Worm (Caenorhabditis elegans) whole organism, L4 larva: Measurements from ENCODE around the gene dnj-19.

ENCODE experiments used
- ZK337.2 ChIP-seq: fragments of 200-800 bp; sonication (Bioruptor generic); IDR thresholded peaks from 2 replicates; pipeline ENCODE4 v1.3.6; 2022; ENCODE audit warnings: missing genetic modification reagents, missing genetic modification characterization, missing compliant biosample characterization
- aha-1 ChIP-seq: fragments of 150-350 bp; peaks from one replicate; lab custom pipeline; 2014; ENCODE audit warnings: missing biosample characterization, missing genetic modification characterization
- arid-1 ChIP-seq: fragments of 200-800 bp; sonication (Bioruptor generic); conservative IDR thresholded peaks from 2 replicates; pipeline ENCODE4 v1.3.6; 2022; ENCODE audit warnings: missing genetic modification reagents, missing genetic modification characterization, missing compliant biosample characterization
- attf-4 ChIP-seq: sonication (generic microtip); optimal IDR thresholded peaks from 3 replicates; lab custom pipeline; 2017; ENCODE audit warnings: missing biosample characterization, missing genetic modification characterization
- ceh-20 ChIP-seq: fragments of 200-800 bp; sonication (Bioruptor generic); IDR thresholded peaks from 2 replicates; pipeline ENCODE4 v1.3.6; 2022; ENCODE audit warnings: missing genetic modification reagents, missing genetic modification characterization, missing compliant biosample characterization
- ceh-28 ChIP-seq: fragments of 150-350 bp; optimal IDR thresholded peaks from 2 replicates; lab custom pipeline; 2014; ENCODE audit warnings: missing biosample characterization, missing genetic modification reagents, missing genetic modification characterization
- ceh-62 ChIP-seq: sonication (generic microtip); optimal IDR thresholded peaks from 2 replicates; lab custom pipeline; 2017; ENCODE audit warnings: missing biosample characterization, missing genetic modification characterization
- ceh-82 ChIP-seq: sonication (generic microtip); optimal IDR thresholded peaks from 2 replicates; lab custom pipeline; 2017; ENCODE audit warnings: missing biosample characterization, missing genetic modification characterization
- cey-2 ChIP-seq: sonication (generic microtip); optimal IDR thresholded peaks from 3 replicates; lab custom pipeline; 2017; ENCODE audit warnings: missing genetic modification characterization, mild to moderate bottlenecking, missing compliant biosample characterization, antibody characterized with exemption, borderline replicate concordance; ENCODE audit not compliant: insufficient read depth
- ctbp-1 ChIP-seq: fragments of 200-800 bp; sonication (Bioruptor generic); IDR thresholded peaks from 2 replicates; pipeline ENCODE4 v1.3.6; 2022; ENCODE audit warnings: missing genetic modification reagents, missing genetic modification characterization, missing compliant biosample characterization
- daf-12 ChIP-seq: fragments of 150-350 bp; optimal IDR thresholded peaks from 2 replicates; lab custom pipeline; 2014; ENCODE audit warnings: missing biosample characterization, missing genetic modification reagents, missing genetic modification characterization
- daf-16 ChIP-seq, 3 experiments: sonication (generic microtip); optimal IDR thresholded peaks; 2 replicates each; lab custom pipeline; 2016 to 2017; ENCODE audit warnings: missing genetic modification characterization in 3 of 3, missing genetic modification reagents in 3 of 3, mild to moderate bottlenecking in 2 of 3, missing compliant biosample characterization in 2 of 3, missing biosample characterization in 1 of 3, moderate library complexity in 1 of 3
- daf-8 ChIP-seq: fragments of 200-800 bp; sonication (Bioruptor generic); IDR thresholded peaks from 2 replicates; pipeline ENCODE4 v1.3.6; 2022; ENCODE audit warnings: missing genetic modification characterization, missing compliant biosample characterization
- dpl-1 ChIP-seq: fragments of 150-350 bp; optimal IDR thresholded peaks from 2 replicates; lab custom pipeline; 2014; ENCODE audit warnings: missing biosample characterization, missing genetic modification reagents, missing genetic modification characterization
- egl-27 ChIP-seq: sonication (generic microtip); optimal IDR thresholded peaks from 3 replicates; lab custom pipeline; 2017; ENCODE audit warnings: missing biosample characterization, missing genetic modification reagents, missing genetic modification characterization
- fkh-10 ChIP-seq: fragments of 150-350 bp; optimal IDR thresholded peaks from 2 replicates; lab custom pipeline; 2014; ENCODE audit warnings: missing biosample characterization, missing genetic modification reagents, missing genetic modification characterization
- hif-1 ChIP-seq, 2 experiments: sonication (generic microtip); optimal IDR thresholded peaks; 2 replicates each; lab custom pipeline; 2016 to 2017; ENCODE audit warnings: missing compliant biosample characterization in 2 of 2, missing genetic modification characterization in 2 of 2, missing genetic modification reagents in 2 of 2, missing genotype in 2 of 2, mild to moderate bottlenecking in 1 of 2
- hlh-11 ChIP-seq: fragments of 200-800 bp; sonication (Bioruptor generic); optimal IDR thresholded peaks from 2 replicates; lab custom pipeline; 2018; ENCODE audit warnings: mild to moderate bottlenecking, missing genetic modification characterization, missing compliant biosample characterization
- hmg-1.1 ChIP-seq: fragments of 200-800 bp; sonication (Bioruptor generic); IDR thresholded peaks from 2 replicates; pipeline ENCODE4 v1.3.6; 2022; ENCODE audit warnings: missing genetic modification reagents, missing genetic modification characterization, missing compliant biosample characterization
- lim-7 ChIP-seq: fragments of 200-800 bp; sonication (Bioruptor generic); IDR thresholded peaks from 2 replicates; pipeline ENCODE4 v1.3.6; 2022; ENCODE audit warnings: missing genetic modification characterization, missing compliant biosample characterization
- lin-13 ChIP-seq: fragments of 150-350 bp; optimal IDR thresholded peaks from 2 replicates; lab custom pipeline; 2014; ENCODE audit warnings: missing biosample characterization, missing genetic modification reagents, missing genetic modification characterization
- lir-3 ChIP-seq: sonication (generic microtip); optimal IDR thresholded peaks from 2 replicates; lab custom pipeline; 2016; ENCODE audit warnings: mild to moderate bottlenecking, missing genetic modification characterization, missing compliant biosample characterization
- lsy-2 ChIP-seq, 2 experiments: fragments of 150-350 bp in 1 of 2; sonication (generic microtip) in 1 of 2; optimal IDR thresholded peaks; 2 replicates each; lab custom pipeline; 2014 to 2017; ENCODE audit warnings: missing biosample characterization in 2 of 2, missing genetic modification characterization in 2 of 2
- mes-2 ChIP-seq: sonication (generic microtip); optimal IDR thresholded peaks from 2 replicates; lab custom pipeline; 2016; ENCODE audit warnings: missing genotype, mild to moderate bottlenecking, missing genetic modification characterization, missing compliant biosample characterization; ENCODE audit not compliant: poor library complexity, severe bottlenecking
- nhr-10 ChIP-seq: fragments of 150-350 bp; optimal IDR thresholded peaks from 2 replicates; lab custom pipeline; 2014; ENCODE audit warnings: missing biosample characterization, missing genetic modification characterization
- nhr-11 ChIP-seq: fragments of 150-350 bp; optimal IDR thresholded peaks from 2 replicates; lab custom pipeline; 2014; ENCODE audit warnings: missing biosample characterization, missing genetic modification characterization
- snpc-1.2 ChIP-seq: fragments of 200-800 bp; sonication (Bioruptor generic); IDR thresholded peaks from 2 replicates; pipeline ENCODE4 v1.3.6; 2022; ENCODE audit warnings: missing genetic modification reagents, missing genetic modification characterization, missing compliant biosample characterization
- snpc-4 ChIP-seq: fragments of 150-350 bp; optimal IDR thresholded peaks from 2 replicates; lab custom pipeline; 2014; ENCODE audit warnings: missing biosample characterization, missing genetic modification characterization
- tag-97 ChIP-seq: fragments of 200-800 bp; sonication (Bioruptor generic); IDR thresholded peaks from 2 replicates; pipeline ENCODE4 v1.3.6; 2022; ENCODE audit warnings: missing genetic modification characterization, missing compliant biosample characterization
- zfp-2 ChIP-seq: sonication (generic microtip); optimal IDR thresholded peaks from 2 replicates; lab custom pipeline; 2016; ENCODE audit warnings: mild to moderate bottlenecking, missing genetic modification characterization, missing compliant biosample characterization
- zip-11 ChIP-seq: fragments of 200-800 bp; sonication (Bioruptor generic); IDR thresholded peaks from 2 replicates; pipeline ENCODE4 v1.3.6; 2022; ENCODE audit warnings: missing genetic modification characterization, missing compliant biosample characterization

Gene dnj-19

ce11 chrV:5462894-5463293, 41.8 kb downstream of the dnj-19 start, which contains the start of gene srg-67:
Gene srg-67, minus strand, starts transcription at chrV:5462994.
- TF ChIP-seq lsy-2 (tag; optimal IDR thresholded peaks at IDR 0.05; lab: Kevin White, UChicago) (no peak), lim-7 (no peak), ZK337.2 (GFP tag; lab: Robert Waterston, UW) (no peak), zip-11 (GFP tag; lab: Robert Waterston, UW) (no peak), dpl-1 (GFP tag; lab: Kevin White, UChicago) (no peak), arid-1 (no peak), snpc-1.2 (GFP tag; lab: Robert Waterston, UW) (no peak), attf-4 (tag; lab: Kevin White, UChicago) (no peak), egl-27 (no peak)
- TF ChIP-seq, all 104 proteins: peak for 0

ce11 chrV:5459806-5460205, 44.9 kb downstream of the dnj-19 start, which contains the start of gene ZC317.2:
Gene ZC317.2, plus strand, starts transcription at chrV:5460106.
- TF ChIP-seq ceh-62 (no peak), aha-1 (tag; lab: Kevin White, UChicago) (peak; percentile 53)

- TF ChIP-seq fkh-10 (GFP tag; lab: Kevin White, UChicago): peak; percentile 74
- no peak for TF ChIP-seq ZK337.2 (GFP tag; lab: Robert Waterston, UW)
Measured at ce11 chrV:5454955-5455354, 49.7 kb downstream of the dnj-19 start.

ce11 chrV:5453615-5454014, 51.0 kb downstream of the dnj-19 start, which contains the start of gene glc-3:
Gene glc-3, minus strand, starts transcription at chrV:5453715.
- no peak for TF ChIP-seq daf-16 (GFP tag; optimal IDR thresholded peaks at IDR 0.05; lab: Kevin White, UChicago)
- no peak for TF ChIP-seq daf-16 (tag; optimal IDR thresholded peaks at IDR 0.05; lab: Kevin White, UChicago)
- no peak for TF ChIP-seq ceh-82 (tag; lab: Kevin White, UChicago)
- TF ChIP-seq hlh-11 (tag; lab: Kevin White, UChicago): no peak
- TF ChIP-seq daf-8 (GFP tag; lab: Robert Waterston, UW): no peak
- TF ChIP-seq ceh-20: no peak
- TF ChIP-seq nhr-11 (tag; lab: Kevin White, UChicago): no peak
- TF ChIP-seq cey-2: no peak
- no peak for TF ChIP-seq daf-12 (tag; lab: Kevin White, UChicago)
- no peak for TF ChIP-seq hif-1 (tag; optimal IDR thresholded peaks at IDR 0.05; lab: Kevin White, UChicago)
- TF ChIP-seq snpc-4: no peak
- TF ChIP-seq lin-13 (GFP tag; lab: Kevin White, UChicago): no peak
- no peak for TF ChIP-seq ceh-28 (tag; lab: Kevin White, UChicago)
- no peak for TF ChIP-seq arid-1
- no peak for TF ChIP-seq tag-97 (GFP tag; lab: Robert Waterston, UW)
- TF ChIP-seq zfp-2 (tag; lab: Kevin White, UChicago): no peak
- TF ChIP-seq mes-2: no peak
- no peak for TF ChIP-seq ctbp-1 (GFP tag; lab: Robert Waterston, UW)
- no peak for TF ChIP-seq nhr-10 (tag; lab: Kevin White, UChicago)
- TF ChIP-seq lir-3 (tag; lab: Kevin White, UChicago): no peak
- TF ChIP-seq hmg-1.1 (GFP tag; lab: Robert Waterston, UW): no peak
